Worm (Caenorhabditis elegans) whole organism, mixed stage, embryonic: ENCODE data around the gene pfd-2.

Experiments
- elt-3 ChIP-seq: fragments of 150-350 bp; optimal IDR thresholded peaks from 2 replicates; lab custom pipeline; 2014; ENCODE audit warnings: missing biosample characterization, missing genetic modification characterization
- nhr-237 ChIP-seq: fragments of 150-350 bp; optimal IDR thresholded peaks from 2 replicates; lab custom pipeline; 2014; ENCODE audit warnings: missing biosample characterization, missing genetic modification characterization
- nhr-28 ChIP-seq: fragments of 150-350 bp; optimal IDR thresholded peaks from 2 replicates; lab custom pipeline; 2014; ENCODE audit warnings: missing biosample characterization, missing genetic modification characterization
- pha-4 ChIP-seq: fragments of 150-350 bp; optimal IDR thresholded peaks from 2 replicates; lab custom pipeline; 2018; ENCODE audit warnings: missing biosample characterization, missing genetic modification reagents, missing genetic modification characterization
- tbx-8 ChIP-seq: fragments of 200-800 bp; sonication (Bioruptor generic); optimal IDR thresholded peaks from 2 replicates; lab custom pipeline; 2018; ENCODE audit warnings: mild to moderate bottlenecking, missing genetic modification characterization, moderate library complexity, missing compliant biosample characterization
- unc-39 ChIP-seq: fragments of 150-350 bp; optimal IDR thresholded peaks from 2 replicates; lab custom pipeline; 2014; ENCODE audit warnings: missing biosample characterization, missing genetic modification characterization
- unc-62 ChIP-seq: fragments of 150-350 bp; optimal IDR thresholded peaks from 2 replicates; lab custom pipeline; 2014; ENCODE audit warnings: missing biosample characterization, missing genetic modification reagents, missing genetic modification characterization
- ztf-11 ChIP-seq: fragments of 150-350 bp; optimal IDR thresholded peaks from 2 replicates; lab custom pipeline; 2014; ENCODE audit warnings: missing biosample characterization, missing genetic modification characterization

ce11 chrII:4337731-4338130 is 11.2 kb downstream of the pfd-2 start:
- TF ChIP-seq ztf-11 (tag; lab: Kevin White, UChicago) (no peak), unc-62 (GFP tag; lab: Kevin White, UChicago) (no peak), unc-39 (tag; lab: Kevin White, UChicago) (no peak), elt-3 (tag; lab: Kevin White, UChicago) (no peak), nhr-237 (tag; lab: Kevin White, UChicago) (no peak), pha-4 (tag; lab: Kevin White, UChicago) (no peak), tbx-8 (no peak), nhr-28 (tag; lab: Kevin White, UChicago) (no peak)
